Worm (Caenorhabditis elegans) whole organism, mixed stage, embryonic: ENCODE measurements around the gene K08F4.3.

Experiments used
- M03D4.4 ChIP-seq: sonication (generic microtip); optimal IDR thresholded peaks from 2 replicates; lab custom pipeline; 2017; ENCODE audit warnings: mild to moderate bottlenecking, missing genetic modification characterization, missing compliant biosample characterization
- bed-3 ChIP-seq: fragments of 200-800 bp; sonication (Bioruptor generic); optimal IDR thresholded peaks from 3 replicates; lab custom pipeline; 2018; ENCODE audit warnings: mild to moderate bottlenecking, missing genetic modification characterization, moderate library complexity, missing compliant biosample characterization
- blmp-1 ChIP-seq: fragments of 150-350 bp; optimal IDR thresholded peaks from 2 replicates; lab custom pipeline; 2014; ENCODE audit warnings: missing biosample characterization, missing genetic modification characterization
- ceh-39 ChIP-seq: fragments of 150-350 bp; optimal IDR thresholded peaks from 2 replicates; lab custom pipeline; 2014; ENCODE audit warnings: missing biosample characterization, missing genetic modification characterization
- ceh-43 ChIP-seq: fragments of 200-800 bp; sonication (Bioruptor generic); optimal IDR thresholded peaks from 2 replicates; lab custom pipeline; 2018; ENCODE audit warnings: mild to moderate bottlenecking, missing genetic modification characterization, moderate library complexity, missing compliant biosample characterization
- ceh-83 ChIP-seq: fragments of 200-800 bp; sonication (Bioruptor generic); optimal IDR thresholded peaks from 2 replicates; lab custom pipeline; 2018; ENCODE audit warnings: mild to moderate bottlenecking, missing genetic modification characterization, missing compliant biosample characterization
- cnd-1 ChIP-seq: fragments of 200-800 bp; sonication (Bioruptor generic); optimal IDR thresholded peaks from 2 replicates; lab custom pipeline; 2018; ENCODE audit warnings: mild to moderate bottlenecking, missing genetic modification characterization, missing compliant biosample characterization
- drap-1 ChIP-seq: fragments of 200-800 bp; sonication (Bioruptor generic); optimal IDR thresholded peaks from 3 replicates; lab custom pipeline; 2018; ENCODE audit warnings: mild to moderate bottlenecking, missing genetic modification characterization, missing compliant biosample characterization
- elt-1 ChIP-seq: sonication (generic microtip); optimal IDR thresholded peaks from 2 replicates; lab custom pipeline; 2017; ENCODE audit warnings: missing genetic modification characterization, mild to moderate bottlenecking, missing compliant biosample characterization, antibody characterized with exemption, moderate library complexity, borderline replicate concordance; ENCODE audit not compliant: insufficient read depth
- elt-3 ChIP-seq: fragments of 150-350 bp; optimal IDR thresholded peaks from 2 replicates; lab custom pipeline; 2014; ENCODE audit warnings: missing biosample characterization, missing genetic modification characterization
- flh-1 ChIP-seq: fragments of 200-800 bp; sonication (Bioruptor generic); optimal IDR thresholded peaks from 2 replicates; lab custom pipeline; 2018; ENCODE audit warnings: mild to moderate bottlenecking, missing genetic modification characterization, moderate library complexity, missing compliant biosample characterization
- hlh-1 ChIP-seq: fragments of 150-350 bp; optimal IDR thresholded peaks from 2 replicates; lab custom pipeline; 2014; ENCODE audit warnings: missing biosample characterization, missing genetic modification reagents, missing genetic modification characterization
- lin-13 ChIP-seq: fragments of 150-350 bp; optimal IDR thresholded peaks from 2 replicates; lab custom pipeline; 2014; ENCODE audit warnings: missing biosample characterization, missing genetic modification characterization
- lin-32 ChIP-seq: fragments of 200-800 bp; sonication (Bioruptor generic); optimal IDR thresholded peaks from 2 replicates; lab custom pipeline; 2018; ENCODE audit warnings: mild to moderate bottlenecking, missing genetic modification characterization, missing compliant biosample characterization
- lsy-2 ChIP-seq: fragments of 150-350 bp; optimal IDR thresholded peaks from 2 replicates; lab custom pipeline; 2014; ENCODE audit warnings: missing biosample characterization, missing genetic modification characterization
- mab-5 ChIP-seq: fragments of 150-350 bp; optimal IDR thresholded peaks from 2 replicates; lab custom pipeline; 2014; ENCODE audit warnings: missing biosample characterization, missing genetic modification characterization
- mep-1 ChIP-seq: fragments of 150-350 bp; optimal IDR thresholded peaks from 2 replicates; lab custom pipeline; 2017; ENCODE audit warnings: missing biosample characterization, missing genetic modification reagents, missing genetic modification characterization, inconsistent platforms
- mls-2 ChIP-seq: sonication (generic microtip); optimal IDR thresholded peaks from 2 replicates; lab custom pipeline; 2016; ENCODE audit warnings: mild to moderate bottlenecking, missing genetic modification characterization, moderate library complexity, missing compliant biosample characterization
- nhr-12 ChIP-seq: fragments of 150-350 bp; optimal IDR thresholded peaks from 2 replicates; lab custom pipeline; 2014; ENCODE audit warnings: missing biosample characterization, missing genetic modification characterization
- nhr-2 ChIP-seq: fragments of 150-350 bp; optimal IDR thresholded peaks from 2 replicates; lab custom pipeline; 2014; ENCODE audit warnings: missing biosample characterization, missing genetic modification characterization
- nhr-237 ChIP-seq: fragments of 150-350 bp; optimal IDR thresholded peaks from 2 replicates; lab custom pipeline; 2014; ENCODE audit warnings: missing biosample characterization, missing genetic modification characterization
- nhr-28 ChIP-seq: fragments of 150-350 bp; optimal IDR thresholded peaks from 2 replicates; lab custom pipeline; 2014; ENCODE audit warnings: missing biosample characterization, missing genetic modification characterization
- pha-4 ChIP-seq: fragments of 150-350 bp; optimal IDR thresholded peaks from 2 replicates; lab custom pipeline; 2018; ENCODE audit warnings: missing biosample characterization, missing genetic modification reagents, missing genetic modification characterization
- sem-2 ChIP-seq: fragments of 200-800 bp; sonication (Bioruptor generic); optimal IDR thresholded peaks from 2 replicates; lab custom pipeline; 2018; ENCODE audit warnings: mild to moderate bottlenecking, missing genetic modification characterization, missing compliant biosample characterization
- snpc-4 ChIP-seq: fragments of 150-350 bp; optimal IDR thresholded peaks from 2 replicates; lab custom pipeline; 2014; ENCODE audit warnings: missing biosample characterization, missing genetic modification characterization
- sptf-1 ChIP-seq: sonication (generic microtip); optimal IDR thresholded peaks from 2 replicates; lab custom pipeline; 2017; ENCODE audit warnings: mild to moderate bottlenecking, missing genetic modification characterization, moderate library complexity, missing compliant biosample characterization
- tbx-8 ChIP-seq: fragments of 200-800 bp; sonication (Bioruptor generic); optimal IDR thresholded peaks from 2 replicates; lab custom pipeline; 2018; ENCODE audit warnings: mild to moderate bottlenecking, missing genetic modification characterization, moderate library complexity, missing compliant biosample characterization
- unc-39 ChIP-seq: fragments of 150-350 bp; optimal IDR thresholded peaks from 2 replicates; lab custom pipeline; 2014; ENCODE audit warnings: missing biosample characterization, missing genetic modification characterization
- unc-62 ChIP-seq: fragments of 150-350 bp; optimal IDR thresholded peaks from 2 replicates; lab custom pipeline; 2014; ENCODE audit warnings: missing biosample characterization, missing genetic modification reagents, missing genetic modification characterization
- zip-8 ChIP-seq: fragments of 150-350 bp; optimal IDR thresholded peaks from 2 replicates; lab custom pipeline; 2014; ENCODE audit warnings: missing biosample characterization, missing genetic modification characterization

Gene K08F4.3

DNA sequence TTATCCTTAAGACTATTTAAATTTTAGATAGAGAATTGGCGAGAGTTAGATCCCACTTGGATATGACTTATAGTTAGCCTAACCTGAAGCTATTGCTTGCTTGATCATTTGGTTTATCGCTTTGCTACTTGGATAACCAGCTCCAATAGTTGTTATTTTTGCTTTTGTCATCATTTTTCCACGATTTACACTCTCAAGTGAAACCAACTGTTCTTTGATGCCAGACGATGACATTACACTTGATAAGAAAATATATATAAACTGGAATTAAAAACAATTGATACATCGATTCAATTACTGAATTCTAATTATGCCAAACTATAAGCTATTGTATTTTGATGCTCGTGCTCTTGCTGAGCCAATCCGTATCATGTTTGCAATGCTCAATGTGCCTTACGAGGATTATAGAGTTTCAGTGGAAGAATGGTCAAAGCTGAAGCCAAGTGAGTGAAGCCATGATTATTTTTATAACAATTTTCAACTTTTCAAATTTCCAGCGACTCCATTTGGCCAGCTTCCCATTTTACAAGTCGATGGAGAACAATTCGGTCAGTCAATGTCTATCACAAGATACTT, 13.0 kb downstream of the K08F4.3 start, which contains the start of the genes gst-2, gst-4 and dhs-12:
Gene gst-2 (minus strand): TSS at position 132 of the 576 bp plus-strand sequence.
Gene gst-4 (plus strand): TSS at position 296 of the 576 bp plus-strand sequence.
Gene dhs-12 (plus strand): TSS at position 526 of the 576 bp plus-strand sequence.
- TF ChIP-seq cnd-1 (no peak), flh-1 (no peak), lin-32 (GFP tag; lab: Kevin White, UChicago) (no peak), nhr-237 (tag; lab: Kevin White, UChicago) (no peak), mep-1 (no peak), ceh-39 (tag; lab: Kevin White, UChicago) (no peak), ceh-83 (GFP tag; lab: Kevin White, UChicago) (no peak), elt-1 (tag; lab: Kevin White, UChicago) (no peak), nhr-12 (no peak), lin-13 (tag; lab: Kevin White, UChicago) (no peak)

DNA sequence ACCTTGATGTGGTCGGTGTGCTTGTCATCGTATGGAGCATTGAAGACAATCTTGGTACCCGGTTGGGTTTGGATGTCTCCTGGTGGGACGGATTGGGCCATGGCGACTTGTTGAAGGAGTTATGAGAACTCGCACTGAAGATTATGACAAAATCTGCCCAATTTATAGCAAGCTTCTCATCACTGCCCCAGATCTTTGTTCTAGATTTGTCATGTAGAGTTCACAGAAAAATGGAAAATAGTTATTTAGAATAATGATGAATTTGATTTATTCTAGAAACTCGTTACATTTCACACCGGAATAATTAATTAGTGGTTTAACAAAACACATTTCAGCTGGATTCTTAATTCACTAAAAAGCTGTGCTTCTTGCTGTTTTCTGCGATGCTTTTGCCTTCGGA, 14.6 kb downstream of the K08F4.3 start, which contains the start of gene msp-38:
Gene msp-38 (minus strand): TSS at position 101 of the 400 bp plus-strand sequence.
- TF ChIP-seq bed-3 (GFP tag; lab: Kevin White, UChicago), result no peak
- TF ChIP-seq ceh-39 (tag; lab: Kevin White, UChicago), result no peak
- TF ChIP-seq mab-5 (tag; lab: Kevin White, UChicago), result no peak
- no peak for TF ChIP-seq nhr-237 (tag; lab: Kevin White, UChicago)
- TF ChIP-seq unc-39, result no peak
- no peak for TF ChIP-seq elt-1 (tag; lab: Kevin White, UChicago)
- no peak for TF ChIP-seq ceh-43 (GFP tag; lab: Kevin White, UChicago)
- TF ChIP-seq ceh-83 (GFP tag; lab: Kevin White, UChicago), result no peak
- TF ChIP-seq elt-3 (tag; lab: Kevin White, UChicago), result no peak
- TF ChIP-seq lsy-2 (tag; lab: Kevin White, UChicago), result no peak
- no peak for TF ChIP-seq lin-13 (tag; lab: Kevin White, UChicago)
- TF ChIP-seq unc-62 (GFP tag; lab: Kevin White, UChicago), result no peak
- TF ChIP-seq cnd-1, result no peak
- TF ChIP-seq flh-1, result no peak
- TF ChIP-seq hlh-1 (tag; lab: Kevin White, UChicago), result no peak
- TF ChIP-seq tbx-8 (GFP tag; lab: Kevin White, UChicago), result no peak
- TF ChIP-seq pha-4 (tag; lab: Kevin White, UChicago), result no peak
- no peak for TF ChIP-seq zip-8 (tag; lab: Kevin White, UChicago)
- TF ChIP-seq, all 35 proteins: peak for 0

DNA sequence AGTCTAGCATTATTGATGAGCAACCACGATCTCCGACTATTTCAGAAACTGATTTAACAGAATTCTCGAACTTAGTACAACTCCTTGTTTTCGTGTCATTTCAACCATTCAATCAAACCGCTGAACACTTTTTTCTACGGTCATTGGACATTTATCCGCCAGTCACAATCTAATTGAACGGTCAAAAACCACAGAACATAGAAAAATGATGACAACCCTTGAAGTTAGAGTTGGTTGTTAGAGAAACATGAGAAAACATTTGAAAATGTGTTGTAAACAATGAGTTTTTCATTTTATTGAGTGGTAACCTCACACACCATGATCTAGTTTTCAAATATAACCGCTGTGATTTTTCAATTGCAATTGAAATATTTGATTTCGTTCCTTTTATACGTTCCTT, 15.4 kb downstream of the K08F4.3 start:
- TF ChIP-seq tbx-8 (GFP tag; lab: Kevin White, UChicago) (no peak), sptf-1 (tag; lab: Kevin White, UChicago) (no peak), cnd-1 (no peak), M03D4.4 (tag; lab: Kevin White, UChicago) (no peak), blmp-1 (tag; lab: Kevin White, UChicago) (no peak), drap-1 (GFP tag; lab: Kevin White, UChicago) (no peak)

DNA sequence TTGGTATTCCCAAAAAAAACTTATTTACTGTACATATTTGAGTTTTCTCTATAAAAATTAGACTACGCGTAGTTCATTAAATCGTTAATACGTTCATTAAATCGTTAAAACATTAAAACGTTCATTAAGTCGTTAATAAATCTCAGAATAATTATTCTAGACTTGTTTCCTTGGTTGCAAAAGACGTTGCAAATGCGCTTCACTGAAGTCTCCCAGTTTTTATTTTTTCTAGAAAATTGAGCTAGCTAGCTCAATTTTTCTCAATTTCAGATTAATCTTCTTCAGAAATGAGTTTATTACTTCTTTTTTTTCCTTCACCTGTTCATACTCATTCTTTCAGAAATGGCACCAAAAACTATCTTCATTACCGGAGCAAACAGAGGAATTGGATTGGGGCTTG, 15.9 kb downstream of the K08F4.3 start:
- TF ChIP-seq lsy-2 (tag; lab: Kevin White, UChicago) (no peak), mab-5 (tag; lab: Kevin White, UChicago) (no peak), drap-1 (GFP tag; lab: Kevin White, UChicago) (no peak), nhr-2 (tag; lab: Kevin White, UChicago) (no peak), hlh-1 (tag; lab: Kevin White, UChicago) (no peak), snpc-4 (tag; lab: Kevin White, UChicago) (no peak), sem-2 (GFP tag; lab: Kevin White, UChicago) (no peak), nhr-237 (tag; lab: Kevin White, UChicago) (no peak), ceh-83 (GFP tag; lab: Kevin White, UChicago) (no peak), ceh-43 (GFP tag; lab: Kevin White, UChicago) (no peak), nhr-12 (no peak), tbx-8 (GFP tag; lab: Kevin White, UChicago) (no peak), M03D4.4 (tag; lab: Kevin White, UChicago) (no peak), cnd-1 (no peak), elt-3 (tag; lab: Kevin White, UChicago) (no peak)
- TF ChIP-seq, all 35 proteins: peak for 0

DNA sequence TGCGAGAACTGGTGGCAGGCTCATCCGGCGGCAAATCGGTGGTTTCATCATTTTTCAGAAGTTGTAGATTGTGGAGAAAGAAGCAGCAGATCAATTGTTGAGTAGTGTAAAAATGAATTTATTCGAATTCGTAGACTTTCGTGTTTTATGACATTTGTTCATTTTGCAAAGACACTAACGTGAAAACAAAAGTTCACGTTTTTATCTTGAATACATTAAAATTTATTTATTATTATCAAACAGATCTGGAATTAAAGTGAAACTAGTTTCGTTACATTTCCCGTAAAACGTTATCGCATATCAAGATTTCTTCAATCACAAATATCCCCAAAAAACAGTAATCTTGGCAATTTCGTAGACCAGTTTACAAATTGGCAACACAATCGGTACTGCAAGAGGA, 17.8 kb downstream of the K08F4.3 start, which contains the start of gene T14G10.8:
Gene T14G10.8 (minus strand): TSS at position 101 of the 400 bp plus-strand sequence.
- TF ChIP-seq nhr-2 (tag; lab: Kevin White, UChicago), result no peak
- TF ChIP-seq unc-39, result no peak
- no peak for TF ChIP-seq nhr-237 (tag; lab: Kevin White, UChicago)
- no peak for TF ChIP-seq snpc-4 (tag; lab: Kevin White, UChicago)
- TF ChIP-seq ceh-43 (GFP tag; lab: Kevin White, UChicago), result no peak
- no peak for TF ChIP-seq mls-2 (tag; lab: Kevin White, UChicago)
- no peak for TF ChIP-seq ceh-39 (tag; lab: Kevin White, UChicago)
- TF ChIP-seq blmp-1 (tag; lab: Kevin White, UChicago), result no peak
- TF ChIP-seq ceh-83 (GFP tag; lab: Kevin White, UChicago), result no peak
- no peak for TF ChIP-seq nhr-28 (tag; lab: Kevin White, UChicago)
- no peak for TF ChIP-seq bed-3 (GFP tag; lab: Kevin White, UChicago)
- no peak for TF ChIP-seq hlh-1 (tag; lab: Kevin White, UChicago)
